Worm (Caenorhabditis elegans): Measurements from ENCODE around the gene Y26G10.6.

Y26G10.6 gene

DNA sequence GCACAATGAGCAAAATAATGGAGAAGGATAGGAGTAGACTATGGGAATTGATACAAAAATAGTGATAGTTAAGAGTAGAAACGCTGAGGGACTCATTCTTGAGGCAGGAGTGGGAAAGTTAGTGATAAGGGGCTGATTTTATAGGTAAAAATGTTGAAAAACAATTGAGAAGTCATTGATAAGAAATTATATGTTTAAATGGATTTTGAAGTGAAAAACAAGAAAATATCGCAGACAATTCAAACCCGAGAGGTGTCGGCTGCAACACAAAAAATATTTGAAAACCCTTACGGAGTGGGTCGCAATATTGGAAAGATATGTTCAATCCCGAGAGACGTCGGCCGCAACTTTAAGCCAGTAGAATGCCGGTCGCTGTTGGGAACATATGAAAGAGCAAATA lies 3.0 kb upstream of the Y26G10.6 start, which contains the start of gene spp-29:
spp-29 (minus strand) TSS at position 101 of the 400 bp plus-strand sequence.
- TF ChIP-seq ztf-29 (GFP tag; IDR thresholded peaks at IDR 0.05) (no peak), med-1 (GFP tag; optimal IDR thresholded peaks at IDR 0.05; ENCODE audit: insufficient read depth) (no peak), ztf-23 (GFP tag; IDR thresholded peaks at IDR 0.05) (no peak)

DNA sequence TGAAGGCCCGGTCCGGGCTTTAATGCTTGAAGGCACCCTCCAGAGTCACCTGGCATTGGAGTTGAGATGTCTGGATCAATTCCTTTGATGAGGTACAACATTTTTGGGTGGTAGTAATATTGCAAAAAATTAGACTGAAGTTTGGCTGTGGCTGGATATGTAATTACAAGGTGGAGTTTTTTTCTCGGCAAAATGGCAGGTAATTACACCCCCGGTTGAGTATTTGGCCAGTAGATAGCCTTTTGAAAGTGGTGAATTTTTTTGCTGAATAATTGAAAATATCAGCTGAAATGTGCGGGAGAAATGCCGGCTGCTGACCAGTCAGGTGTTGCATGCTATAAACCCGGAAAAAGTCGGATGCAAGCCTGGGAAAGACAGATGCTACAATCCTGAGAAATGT lies 662 bp upstream of the Y26G10.6 start, which contains the start of gene Y26G10.4:
Y26G10.4 (minus strand) TSS at position 101 of the 400 bp plus-strand sequence.
- TF ChIP-seq ref-1 (GFP tag; conservative IDR thresholded peaks at IDR 0.05), result no peak
- TF ChIP-seq ztf-23 (GFP tag; IDR thresholded peaks at IDR 0.05), result no peak
- no peak for TF ChIP-seq med-1 (GFP tag; optimal IDR thresholded peaks at IDR 0.05; ENCODE audit: insufficient read depth)
- no peak for TF ChIP-seq flt-1 (GFP tag; IDR thresholded peaks at IDR 0.05)
- TF ChIP-seq T22C8.4 (GFP tag; IDR thresholded peaks at IDR 0.05), result no peak
- no peak for TF ChIP-seq tab-1 (GFP tag; IDR thresholded peaks at IDR 0.05)
- TF ChIP-seq klf-2 (GFP tag; conservative IDR thresholded peaks at IDR 0.05), result no peak

DNA sequence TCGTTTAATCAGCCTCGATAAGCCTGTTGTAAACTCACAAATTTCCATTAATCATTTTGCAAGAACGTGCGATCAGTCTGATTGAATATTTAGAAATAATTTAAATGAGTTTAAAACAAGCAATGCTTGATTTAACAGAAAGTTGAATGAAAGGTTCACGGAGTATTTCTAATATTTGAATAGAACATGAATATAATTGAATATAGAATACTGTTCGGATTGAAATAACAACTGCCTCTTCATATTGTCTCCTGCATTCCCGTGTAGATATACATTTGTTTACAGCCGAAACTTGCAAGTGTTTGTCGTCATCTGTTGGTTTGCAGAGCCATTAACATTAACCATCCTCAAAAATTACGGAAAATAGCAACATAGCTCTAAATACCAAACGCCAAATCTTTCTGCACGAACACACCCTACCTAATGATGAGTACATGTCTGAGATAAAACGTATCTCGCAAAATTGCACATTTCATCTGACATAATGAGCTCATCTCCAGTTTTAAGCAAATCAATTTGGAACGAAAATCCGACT lies 1.0 kb downstream of the Y26G10.6 start, which contains the start of the genes Y26G10.5 and srh-32:
Y26G10.5 (minus strand) TSS at position 101 of the 535 bp plus-strand sequence.
srh-32 (plus strand) TSS at position 485 of the 535 bp plus-strand sequence.
- TF ChIP-seq T22C8.4 (GFP tag; IDR thresholded peaks at IDR 0.05) (no peak), flt-1 (GFP tag; IDR thresholded peaks at IDR 0.05) (no peak), cog-1 (tag; optimal IDR thresholded peaks at IDR 0.05) (no peak), klf-2 (GFP tag; conservative IDR thresholded peaks at IDR 0.05) (no peak), ref-1 (GFP tag; conservative IDR thresholded peaks at IDR 0.05) (no peak), ztf-29 (GFP tag; IDR thresholded peaks at IDR 0.05) (no peak), med-1 (GFP tag; optimal IDR thresholded peaks at IDR 0.05; ENCODE audit: insufficient read depth) (no peak), tab-1 (GFP tag; IDR thresholded peaks at IDR 0.05) (no peak), ztf-23 (GFP tag; IDR thresholded peaks at IDR 0.05) (no peak)

DNA sequence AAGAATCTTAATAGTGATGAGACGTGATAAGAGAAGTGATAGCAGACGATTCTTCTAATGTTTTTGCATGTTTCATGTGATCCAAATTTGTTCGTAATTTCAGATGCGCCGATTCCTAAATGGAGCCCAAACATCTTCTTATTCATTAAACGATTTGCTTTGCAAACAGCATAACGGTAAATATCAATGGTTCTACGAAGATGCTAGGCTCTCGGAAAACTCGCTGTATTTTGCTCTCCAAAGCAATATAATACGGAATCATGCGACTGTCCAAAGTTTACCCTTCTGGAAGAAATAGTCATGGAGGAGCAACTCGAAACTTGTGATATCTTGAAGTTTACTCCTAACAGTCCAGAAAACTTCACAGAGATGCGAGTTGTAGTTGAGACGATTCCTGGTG lies 6.1 kb downstream of the Y26G10.6 start, which contains the start of gene W06D12.6:
W06D12.6 (plus strand) TSS at position 301 of the 400 bp plus-strand sequence.
- TF ChIP-seq tab-1 (GFP tag; IDR thresholded peaks at IDR 0.05), result no peak
- no peak for TF ChIP-seq med-1 (GFP tag; optimal IDR thresholded peaks at IDR 0.05; ENCODE audit: insufficient read depth)
- TF ChIP-seq ztf-29 (GFP tag; IDR thresholded peaks at IDR 0.05), result no peak
- no peak for TF ChIP-seq flt-1 (GFP tag; IDR thresholded peaks at IDR 0.05)
- no peak for TF ChIP-seq ref-1 (GFP tag; conservative IDR thresholded peaks at IDR 0.05)
- no peak for TF ChIP-seq klf-2 (GFP tag; conservative IDR thresholded peaks at IDR 0.05)
- TF ChIP-seq T22C8.4 (GFP tag; IDR thresholded peaks at IDR 0.05), result no peak
- no peak for TF ChIP-seq cog-1 (tag; optimal IDR thresholded peaks at IDR 0.05)
- no peak for TF ChIP-seq ztf-23 (GFP tag; IDR thresholded peaks at IDR 0.05)

DNA sequence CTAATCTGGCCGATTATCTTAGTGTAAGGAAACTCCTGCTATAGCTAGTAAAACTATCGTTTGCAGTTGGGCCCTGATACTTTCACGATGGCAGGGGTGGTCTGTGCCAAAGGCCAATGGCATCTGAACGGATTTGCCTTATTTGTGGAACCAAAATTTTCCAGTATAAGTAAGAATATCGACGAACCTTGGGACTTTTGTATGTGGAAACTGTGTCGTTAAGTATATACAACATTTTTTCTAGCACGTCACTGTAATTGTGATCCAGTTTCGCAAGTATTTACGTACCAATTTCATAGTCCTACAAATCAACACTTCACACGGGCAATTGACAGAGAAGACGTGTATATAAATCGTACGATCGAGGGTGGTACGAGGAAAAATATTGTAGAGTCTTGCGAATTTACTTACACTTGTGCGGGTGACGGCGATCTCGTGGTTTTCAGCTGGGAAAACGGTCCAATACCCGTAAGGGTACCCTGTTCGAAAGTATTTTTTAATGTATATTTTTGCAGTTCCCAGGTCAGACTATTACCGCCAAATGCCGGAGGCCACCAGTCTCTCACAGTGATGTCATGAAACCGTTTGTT lies 6.6 kb downstream of the Y26G10.6 start:
- TF ChIP-seq flt-1 (GFP tag; IDR thresholded peaks at IDR 0.05) (no peak), T22C8.4 (GFP tag; IDR thresholded peaks at IDR 0.05) (no peak), ztf-29 (GFP tag; IDR thresholded peaks at IDR 0.05) (no peak), klf-2 (GFP tag; conservative IDR thresholded peaks at IDR 0.05) (no peak), ref-1 (GFP tag; conservative IDR thresholded peaks at IDR 0.05) (no peak), med-1 (GFP tag; optimal IDR thresholded peaks at IDR 0.05; ENCODE audit: insufficient read depth) (no peak), tab-1 (GFP tag; IDR thresholded peaks at IDR 0.05) (no peak), ztf-23 (GFP tag; IDR thresholded peaks at IDR 0.05) (no peak), cog-1 (tag; optimal IDR thresholded peaks at IDR 0.05) (no peak)

DNA sequence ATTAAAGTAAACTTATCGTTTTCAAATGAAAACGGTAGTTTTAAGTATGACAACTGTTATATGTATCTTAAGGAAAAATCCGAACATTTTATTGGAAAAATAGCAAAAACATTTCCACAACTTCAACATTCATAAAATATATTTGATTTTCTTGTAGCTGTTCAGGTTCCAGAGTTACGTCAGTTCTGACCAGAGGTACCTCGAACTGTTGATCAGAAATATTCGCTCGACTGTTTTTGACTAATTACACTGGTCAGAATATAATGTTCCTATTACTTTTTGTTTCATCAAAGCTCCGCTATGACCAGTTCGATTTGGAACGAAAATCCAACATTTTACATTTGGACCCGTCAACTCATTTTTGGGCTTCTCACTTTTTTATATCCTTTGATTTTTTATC lies 7.3 kb downstream of the Y26G10.6 start, which contains the start of gene srh-31:
srh-31 (plus strand) TSS at position 301 of the 400 bp plus-strand sequence.
- no peak for TF ChIP-seq tab-1 (GFP tag; IDR thresholded peaks at IDR 0.05)
- no peak for TF ChIP-seq ztf-29 (GFP tag; IDR thresholded peaks at IDR 0.05)
- no peak for TF ChIP-seq flt-1 (GFP tag; IDR thresholded peaks at IDR 0.05)
- no peak for TF ChIP-seq klf-2 (GFP tag; conservative IDR thresholded peaks at IDR 0.05)
- no peak for TF ChIP-seq T22C8.4 (GFP tag; IDR thresholded peaks at IDR 0.05)

DNA sequence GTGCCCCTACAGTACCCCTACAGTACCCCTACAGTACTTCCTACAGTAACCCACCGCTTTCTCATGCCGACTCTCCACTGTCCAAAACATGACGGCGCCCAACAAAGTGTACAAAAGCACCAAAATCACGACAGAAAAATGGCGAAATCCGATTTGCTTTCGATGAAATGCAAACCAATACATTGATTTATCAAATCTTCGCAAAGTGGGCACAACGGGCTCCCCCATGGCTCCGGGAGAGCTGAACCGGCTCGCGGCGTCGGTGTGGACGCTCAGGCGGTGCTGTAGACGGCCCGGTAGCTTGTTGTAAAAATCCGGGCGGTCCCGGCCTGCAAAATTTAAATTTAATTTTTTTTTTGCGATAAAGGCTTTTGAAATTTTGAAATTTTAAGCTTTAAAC lies 12.6 kb downstream of the Y26G10.6 start:
- no peak for TF ChIP-seq flt-1 (GFP tag; IDR thresholded peaks at IDR 0.05)

DNA sequence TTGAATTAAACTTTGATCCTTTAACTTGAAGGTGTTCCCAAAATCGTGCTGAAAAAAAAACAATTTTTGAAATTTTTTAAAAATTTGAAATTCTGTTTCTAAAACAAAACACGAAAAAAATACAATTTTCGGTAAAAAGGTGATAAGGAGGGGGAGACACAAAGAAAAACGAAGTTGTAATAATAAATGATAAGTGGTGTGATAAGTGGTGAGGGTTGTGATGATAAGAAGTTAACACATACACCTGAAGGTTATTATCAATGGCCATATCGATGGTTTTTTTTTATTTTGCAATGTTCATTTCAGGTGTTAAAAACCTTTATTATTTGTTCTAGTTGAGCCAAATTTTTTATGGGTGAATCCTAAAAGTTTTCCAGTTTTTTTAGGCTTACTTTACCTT lies 14.6 kb downstream of the Y26G10.6 start, which contains the start of gene twk-33:
twk-33 (minus strand) TSS at position 48 of the 400 bp plus-strand sequence.
- no peak for TF ChIP-seq cog-1 (tag; optimal IDR thresholded peaks at IDR 0.05)
- TF ChIP-seq ztf-23 (GFP tag; IDR thresholded peaks at IDR 0.05), result no peak

DNA sequence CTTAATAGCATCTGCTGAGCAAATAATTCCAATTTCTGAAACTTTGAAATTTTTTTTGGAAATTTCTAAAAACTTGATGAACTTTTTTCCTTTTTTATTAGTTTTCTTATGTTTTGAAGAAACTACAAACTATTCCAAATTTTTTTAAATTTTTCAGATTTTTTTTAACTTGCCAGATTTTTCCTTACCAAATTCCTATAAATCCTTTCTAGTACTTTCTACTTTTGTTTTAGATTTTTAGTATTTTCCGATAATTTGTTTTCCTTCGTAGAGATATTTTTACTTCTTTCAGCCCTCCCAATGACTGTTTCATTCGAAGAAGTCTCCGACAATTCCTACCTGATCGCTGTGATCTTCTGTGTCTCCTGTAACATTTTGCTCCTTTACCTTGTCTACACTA lies 18.9 kb downstream of the Y26G10.6 start, which contains the start of gene str-77:
str-77 (plus strand) TSS at position 301 of the 400 bp plus-strand sequence.
- TF ChIP-seq cog-1 (tag; optimal IDR thresholded peaks at IDR 0.05), result no peak
- TF ChIP-seq ztf-29 (GFP tag; IDR thresholded peaks at IDR 0.05), result no peak
- no peak for TF ChIP-seq flt-1 (GFP tag; IDR thresholded peaks at IDR 0.05)

DNA sequence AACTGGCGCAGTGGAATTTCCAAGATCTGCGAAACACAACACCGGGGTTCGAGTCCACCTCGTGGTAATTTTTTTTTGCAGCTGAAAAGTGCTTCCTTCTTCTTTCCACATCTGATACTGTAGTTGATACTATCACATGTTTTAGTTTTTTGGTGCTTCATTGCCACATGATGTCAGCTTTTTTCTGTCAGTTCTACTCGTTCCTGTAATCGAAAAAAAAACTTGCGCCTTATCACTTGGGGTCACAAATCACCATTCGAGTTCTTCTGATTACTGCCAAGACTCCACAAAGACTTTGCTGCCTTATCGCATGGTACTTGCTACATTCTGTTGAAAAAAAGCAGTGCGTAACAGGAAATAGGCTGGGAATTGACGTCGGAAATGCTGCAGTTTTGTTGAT lies 21.9 kb downstream of the Y26G10.6 start:
- TF ChIP-seq ztf-23 (GFP tag; IDR thresholded peaks at IDR 0.05), result no peak
- no peak for TF ChIP-seq tab-1 (GFP tag; IDR thresholded peaks at IDR 0.05)
- TF ChIP-seq cog-1 (tag; optimal IDR thresholded peaks at IDR 0.05), result no peak
- TF ChIP-seq ztf-29 (GFP tag; IDR thresholded peaks at IDR 0.05), result no peak
- TF ChIP-seq med-1 (GFP tag; optimal IDR thresholded peaks at IDR 0.05; ENCODE audit: insufficient read depth), result no peak
- no peak for TF ChIP-seq klf-2 (GFP tag; conservative IDR thresholded peaks at IDR 0.05)
- no peak for TF ChIP-seq ref-1 (GFP tag; conservative IDR thresholded peaks at IDR 0.05)
- TF ChIP-seq flt-1 (GFP tag; IDR thresholded peaks at IDR 0.05), result no peak
- TF ChIP-seq T22C8.4 (GFP tag; IDR thresholded peaks at IDR 0.05), result no peak
